Worm (Caenorhabditis elegans) whole organism, early embryonic: Measurements from ENCODE around the gene txt-10.

Source experiments
- B0310.2 ChIP-seq: sonication (generic microtip); optimal IDR thresholded peaks from 2 replicates; lab custom pipeline; 2016; ENCODE audit warnings: mild to moderate bottlenecking, missing genetic modification characterization, missing compliant biosample characterization
- aly-1 ChIP-seq: sonication (generic microtip); optimal IDR thresholded peaks from 2 replicates; lab custom pipeline; 2016; ENCODE audit warnings: missing genetic modification characterization, missing compliant biosample characterization
- ama-1 ChIP-seq: fragments of 150-350 bp; optimal IDR thresholded peaks from 2 replicates; lab custom pipeline; 2014
- ceh-36 ChIP-seq: sonication (generic microtip); optimal IDR thresholded peaks from 2 replicates; lab custom pipeline; 2016; ENCODE audit warnings: missing genetic modification characterization, inconsistent platforms, missing compliant biosample characterization
- hmbx-1 ChIP-seq: sonication (generic microtip); optimal IDR thresholded peaks from 2 replicates; lab custom pipeline; 2016; ENCODE audit warnings: mild to moderate bottlenecking, missing genetic modification characterization, missing compliant biosample characterization
- hmg-4 ChIP-seq: fragments of 200-800 bp; sonication (Bioruptor generic); optimal IDR thresholded peaks from 2 replicates; lab custom pipeline; 2018; ENCODE audit warnings: mild to moderate bottlenecking, missing genetic modification characterization, missing compliant biosample characterization
- pes-1 ChIP-seq: fragments of 200-800 bp; sonication (Bioruptor generic); IDR thresholded peaks from 2 replicates; pipeline ENCODE4 v1.3.6; 2022; ENCODE audit warnings: missing genetic modification reagents, missing genetic modification characterization, missing compliant biosample characterization
- scrt-1 ChIP-seq: fragments of 200-800 bp; sonication (Bioruptor generic); IDR thresholded peaks from 2 replicates; pipeline ENCODE4 v1.3.6; 2022; ENCODE audit warnings: missing genetic modification characterization, missing compliant biosample characterization
- sea-1 ChIP-seq: fragments of 200-800 bp; sonication (Bioruptor generic); conservative IDR thresholded peaks from 2 replicates; pipeline ENCODE4 v1.3.6; 2022; ENCODE audit warnings: missing genetic modification characterization, missing compliant biosample characterization
- tbx-11 ChIP-seq: fragments of 200-800 bp; sonication (Bioruptor generic); IDR thresholded peaks from 2 replicates; pipeline ENCODE4 v1.3.6; 2022; ENCODE audit warnings: missing genetic modification characterization, missing compliant biosample characterization

- no peak for TF ChIP-seq B0310.2
- no peak for TF ChIP-seq tbx-11 (GFP tag; lab: Robert Waterston, UW)
- no peak for TF ChIP-seq scrt-1
- no peak for TF ChIP-seq ama-1
- no peak for TF ChIP-seq ceh-36 (tag; lab: Kevin White, UChicago)
- TF ChIP-seq hmg-4 (GFP tag; lab: Kevin White, UChicago): no peak
- TF ChIP-seq pes-1 (GFP tag; lab: Robert Waterston, UW): no peak
- TF ChIP-seq sea-1 (GFP tag; lab: Robert Waterston, UW): no peak
- TF ChIP-seq aly-1 (tag; lab: Kevin White, UChicago): no peak
- no peak for TF ChIP-seq hmbx-1
Observed at ce11 chrV:10540024-10540423, 7.4 kb upstream of the txt-10 start, which contains the start of gene degt-1.
